Fruit fly (Drosophila melanogaster) whole organism, embryonic: ENCODE data around the gene fliI.

ENCODE experiments used
- Bteb2 ChIP-seq: fragments of 200-800 bp; sonication (Bioruptor generic); optimal IDR thresholded peaks from 2 replicates; lab custom pipeline; 2016; ENCODE audit warnings: missing biosample characterization, missing genetic modification characterization
- CG10147 ChIP-seq: fragments of 200-800 bp; sonication (Bioruptor generic); optimal IDR thresholded peaks from 2 replicates; lab custom pipeline; 2019; ENCODE audit warnings: missing biosample characterization, mild to moderate bottlenecking, missing genetic modification characterization, moderate library complexity
- CG10209 ChIP-seq: fragments of 200-800 bp; sonication (Bioruptor generic); optimal IDR thresholded peaks from 3 replicates; lab custom pipeline; 2017; ENCODE audit warnings: missing biosample characterization, mild to moderate bottlenecking, missing genetic modification characterization, missing genetic modification reagents
- CG1024 ChIP-seq: fragments of 200-800 bp; sonication (Bioruptor generic); IDR thresholded peaks from 2 replicates; pipeline ENCODE4 v1.3.6; 2022; ENCODE audit warnings: missing biosample characterization, missing genetic modification characterization
- CG12104 ChIP-seq: fragments of 200-800 bp; sonication (Bioruptor generic); optimal IDR thresholded peaks from 3 replicates; lab custom pipeline; 2016; ENCODE audit warnings: missing biosample characterization, missing genetic modification characterization
- CG12769 ChIP-seq: fragments of 200-800 bp; sonication (Bioruptor generic); optimal IDR thresholded peaks from 2 replicates; lab custom pipeline; 2019; ENCODE audit warnings: missing biosample characterization, mild to moderate bottlenecking, missing genetic modification characterization, moderate library complexity
- CG13123 ChIP-seq: fragments of 200-800 bp; sonication (Bioruptor generic); optimal IDR thresholded peaks from 2 replicates; lab custom pipeline; 2016; ENCODE audit warnings: missing biosample characterization, missing genetic modification characterization
- CG13287 ChIP-seq: fragments of 200-800 bp; sonication (Bioruptor generic); IDR thresholded peaks from 2 replicates; pipeline ENCODE4 v1.3.6; 2022; ENCODE audit warnings: missing biosample characterization, missing genetic modification characterization; ENCODE audit not compliant: partially characterized antibody
- CG17802 ChIP-seq: fragments of 200-800 bp; sonication (Bioruptor generic); optimal IDR thresholded peaks from 2 replicates; lab custom pipeline; 2018; ENCODE audit warnings: missing biosample characterization, mild to moderate bottlenecking, missing genetic modification characterization, moderate library complexity
- CG2116 ChIP-seq: fragments of 200-800 bp; sonication (Bioruptor generic); optimal IDR thresholded peaks from 3 replicates; lab custom pipeline; 2018; ENCODE audit warnings: missing biosample characterization, mild to moderate bottlenecking, missing genetic modification characterization
- CG34224 ChIP-seq: fragments of 200-800 bp; sonication (Bioruptor generic); IDR thresholded peaks from 3 replicates; pipeline ENCODE4 v1.3.6; 2022; ENCODE audit warnings: missing biosample characterization, missing genetic modification characterization; ENCODE audit not compliant: partially characterized antibody
- CG6813 ChIP-seq: fragments of 200-800 bp; sonication (Bioruptor generic); optimal IDR thresholded peaks from 2 replicates; lab custom pipeline; 2017; ENCODE audit warnings: missing biosample characterization, missing genetic modification characterization, mild to moderate bottlenecking, moderate library complexity, missing genetic modification reagents
- CG7271 ChIP-seq: fragments of 200-800 bp; sonication (Bioruptor generic); optimal IDR thresholded peaks from 2 replicates; lab custom pipeline; 2018; ENCODE audit warnings: missing biosample characterization, mild to moderate bottlenecking, missing genetic modification characterization, moderate library complexity
- CG9437 ChIP-seq: fragments of 200-800 bp; sonication (Bioruptor generic); optimal IDR thresholded peaks from 2 replicates; lab custom pipeline; 2018; ENCODE audit warnings: missing biosample characterization, mild to moderate bottlenecking, missing genetic modification characterization
- CHES-1-like ChIP-seq: fragments of 200-800 bp; sonication (Bioruptor generic); optimal IDR thresholded peaks from 2 replicates; lab custom pipeline; 2016; ENCODE audit warnings: missing biosample characterization, missing genetic modification characterization
- CoRest ChIP-seq: fragments of 200-800 bp; sonication (Bioruptor generic); optimal IDR thresholded peaks from 3 replicates; lab custom pipeline; 2018; ENCODE audit warnings: missing biosample characterization, mild to moderate bottlenecking, missing genetic modification characterization, moderate library complexity
- D19B ChIP-seq: fragments of 200-800 bp; sonication (Bioruptor generic); optimal IDR thresholded peaks from 2 replicates; lab custom pipeline; 2017; ENCODE audit warnings: missing biosample characterization, mild to moderate bottlenecking, missing genetic modification characterization
- Ets65A ChIP-seq: fragments of 200-800 bp; sonication (Bioruptor generic); peaks from one replicate; lab custom pipeline; 2016; ENCODE audit warnings: missing biosample characterization, missing genetic modification characterization
- Fer3 ChIP-seq: fragments of 200-800 bp; sonication (Bioruptor generic); optimal IDR thresholded peaks from 2 replicates; lab custom pipeline; 2018; ENCODE audit warnings: missing biosample characterization, mild to moderate bottlenecking, missing genetic modification characterization, moderate library complexity
- Hmx ChIP-seq: fragments of 200-800 bp; sonication (Bioruptor generic); optimal IDR thresholded peaks from 2 replicates; lab custom pipeline; 2016; ENCODE audit warnings: missing biosample characterization, missing genetic modification characterization
- Hr3 ChIP-seq: fragments of 200-800 bp; sonication (Bioruptor generic); optimal IDR thresholded peaks from 3 replicates; lab custom pipeline; 2016; ENCODE audit warnings: missing biosample characterization, missing genetic modification characterization
- Mad ChIP-seq: fragments of 200-800 bp; sonication (Bioruptor generic); optimal IDR thresholded peaks from 2 replicates; lab custom pipeline; 2016; ENCODE audit warnings: missing biosample characterization, missing genetic modification characterization
- Poxn ChIP-seq: fragments of 200-800 bp; sonication (Bioruptor generic); IDR thresholded peaks from 2 replicates; pipeline ENCODE4 v1.3.6; 2022; ENCODE audit warnings: missing biosample characterization, missing genetic modification characterization
- Ptx1 ChIP-seq: fragments of 200-800 bp; sonication (Bioruptor generic); IDR thresholded peaks from 2 replicates; pipeline ENCODE4 v1.3.6; 2022; ENCODE audit warnings: missing biosample characterization, missing genetic modification characterization
- Sin3A ChIP-seq: fragments of >200 bp; optimal IDR thresholded peaks from 2 replicates; lab custom pipeline; 2018
- Six4 ChIP-seq: fragments of 200-800 bp; sonication (Bioruptor generic); optimal IDR thresholded peaks from 2 replicates; lab custom pipeline; 2016; ENCODE audit warnings: missing biosample characterization, missing genetic modification characterization
- Spps ChIP-seq: fragments of 200-800 bp; sonication (Bioruptor generic); optimal IDR thresholded peaks from 2 replicates; lab custom pipeline; 2018; ENCODE audit warnings: missing biosample characterization, mild to moderate bottlenecking, missing genetic modification characterization
- Sry-β ChIP-seq: fragments of 200-800 bp; sonication (Bioruptor generic); optimal IDR thresholded peaks from 2 replicates; lab custom pipeline; 2018; ENCODE audit warnings: missing biosample characterization, mild to moderate bottlenecking, missing genetic modification characterization, moderate library complexity
- Sry-δ ChIP-seq: fragments of 200-800 bp; sonication (Bioruptor generic); optimal IDR thresholded peaks from 2 replicates; lab custom pipeline; 2016; ENCODE audit warnings: missing biosample characterization, missing genetic modification characterization
- crp ChIP-seq, 2 experiments: fragments of 200-800 bp; sonication (Bioruptor generic); optimal IDR thresholded peaks; 2 replicates in 1 of 2; 3 replicates in 1 of 2; lab custom pipeline; 2017; ENCODE audit warnings: missing biosample characterization in 2 of 2, missing genetic modification characterization in 2 of 2, mild to moderate bottlenecking in 1 of 2, moderate library complexity in 1 of 2
- cwo ChIP-seq: fragments of 200-800 bp; sonication (Bioruptor generic); optimal IDR thresholded peaks from 3 replicates; lab custom pipeline; 2017; ENCODE audit warnings: missing biosample characterization, missing genetic modification characterization, mild to moderate bottlenecking, moderate library complexity, missing genetic modification reagents
- eve ChIP-seq, 2 experiments: fragments of >200 bp; optimal IDR thresholded peaks; 2 replicates each; lab custom pipeline; 2017; ENCODE audit warnings: missing biosample characterization in 2 of 2, missing genetic modification characterization in 2 of 2
- gsb ChIP-seq: fragments of 200-800 bp; sonication (Bioruptor generic); IDR thresholded peaks from 2 replicates; pipeline ENCODE4 v1.3.6; 2022; ENCODE audit warnings: missing biosample characterization, missing genetic modification characterization
- h ChIP-seq: fragments of >200 bp; optimal IDR thresholded peaks from 2 replicates; lab custom pipeline; 2017
- her ChIP-seq: fragments of 200-800 bp; sonication (Bioruptor generic); optimal IDR thresholded peaks from 2 replicates; lab custom pipeline; 2016; ENCODE audit warnings: missing biosample characterization, missing genetic modification characterization
- ind ChIP-seq: fragments of 200-800 bp; sonication (Bioruptor generic); optimal IDR thresholded peaks from 3 replicates; lab custom pipeline; 2016; ENCODE audit warnings: missing biosample characterization, missing genetic modification characterization
- lmd ChIP-seq: fragments of 200-800 bp; sonication (Bioruptor generic); IDR thresholded peaks from 2 replicates; pipeline ENCODE4 v1.3.6; 2022; ENCODE audit warnings: missing biosample characterization, missing genetic modification characterization
- pan ChIP-seq, 4 experiments: fragments of >200 bp in 3 of 4; fragments of 200-800 bp in 1 of 4; sonication (Bioruptor generic) in 1 of 4; optimal IDR thresholded peaks in 3 of 4; IDR thresholded peaks in 1 of 4; 2 replicates each; pipeline versions ENCODE4 v1.3.6 to Lab custom; 2017 to 2022; ENCODE audit warnings: missing biosample characterization in 2 of 4, missing genetic modification characterization in 2 of 4, mixed read lengths in 1 of 4
- prd ChIP-seq, 3 experiments: fragments of >200 bp in 2 of 3; fragments of 200-800 bp in 1 of 3; sonication (Bioruptor generic) in 1 of 3; optimal IDR thresholded peaks in 2 of 3; IDR thresholded peaks in 1 of 3; 2 replicates in 2 of 3; 3 replicates in 1 of 3; pipeline versions ENCODE4 v1.3.6 to Lab custom; 2017 to 2022; ENCODE audit warnings: missing biosample characterization in 1 of 3, missing genetic modification characterization in 1 of 3
- run ChIP-seq: fragments of 200-800 bp; sonication (Bioruptor generic); optimal IDR thresholded peaks from 3 replicates; lab custom pipeline; 2018; ENCODE audit warnings: missing biosample characterization, mild to moderate bottlenecking, missing genetic modification characterization
- schlank ChIP-seq: fragments of 200-800 bp; sonication (Bioruptor generic); optimal IDR thresholded peaks from 2 replicates; lab custom pipeline; 2018; ENCODE audit warnings: missing biosample characterization, mild to moderate bottlenecking, missing genetic modification characterization
- scrt ChIP-seq: fragments of 200-800 bp; sonication (Bioruptor generic); optimal IDR thresholded peaks from 2 replicates; lab custom pipeline; 2018; ENCODE audit warnings: missing biosample characterization, mild to moderate bottlenecking, missing genetic modification characterization, moderate library complexity
- sim ChIP-seq: fragments of 200-800 bp; sonication (Bioruptor generic); IDR thresholded peaks from 2 replicates; pipeline ENCODE4 v1.3.6; 2022; ENCODE audit warnings: missing biosample characterization, missing genetic modification characterization
- sqz ChIP-seq: fragments of 200-800 bp; sonication (Bioruptor generic); optimal IDR thresholded peaks from 3 replicates; lab custom pipeline; 2018; ENCODE audit warnings: missing biosample characterization, mild to moderate bottlenecking, missing genetic modification characterization
- sug ChIP-seq: fragments of 200-800 bp; optimal IDR thresholded peaks from 2 replicates; lab custom pipeline; 2019; ENCODE audit warnings: missing biosample characterization, mild to moderate bottlenecking, missing genetic modification characterization, moderate library complexity
- tna ChIP-seq: fragments of 200-800 bp; sonication (Bioruptor generic); IDR thresholded peaks from 2 replicates; pipeline ENCODE4 v1.3.6; 2022; ENCODE audit warnings: missing biosample characterization, missing genetic modification characterization; ENCODE audit not compliant: partially characterized antibody
- zen2 ChIP-seq: fragments of 200-800 bp; sonication (Bioruptor generic); IDR thresholded peaks from 3 replicates; pipeline ENCODE4 v1.3.6; 2022; ENCODE audit warnings: missing biosample characterization, missing genetic modification characterization; ENCODE audit not compliant: partially characterized antibody
- zfh1 ChIP-seq: fragments of 200-800 bp; sonication (Bioruptor generic); IDR thresholded peaks from 3 replicates; pipeline ENCODE4 v1.3.6; 2022; ENCODE audit warnings: missing biosample characterization, missing genetic modification characterization

Gene fliI

DNA sequence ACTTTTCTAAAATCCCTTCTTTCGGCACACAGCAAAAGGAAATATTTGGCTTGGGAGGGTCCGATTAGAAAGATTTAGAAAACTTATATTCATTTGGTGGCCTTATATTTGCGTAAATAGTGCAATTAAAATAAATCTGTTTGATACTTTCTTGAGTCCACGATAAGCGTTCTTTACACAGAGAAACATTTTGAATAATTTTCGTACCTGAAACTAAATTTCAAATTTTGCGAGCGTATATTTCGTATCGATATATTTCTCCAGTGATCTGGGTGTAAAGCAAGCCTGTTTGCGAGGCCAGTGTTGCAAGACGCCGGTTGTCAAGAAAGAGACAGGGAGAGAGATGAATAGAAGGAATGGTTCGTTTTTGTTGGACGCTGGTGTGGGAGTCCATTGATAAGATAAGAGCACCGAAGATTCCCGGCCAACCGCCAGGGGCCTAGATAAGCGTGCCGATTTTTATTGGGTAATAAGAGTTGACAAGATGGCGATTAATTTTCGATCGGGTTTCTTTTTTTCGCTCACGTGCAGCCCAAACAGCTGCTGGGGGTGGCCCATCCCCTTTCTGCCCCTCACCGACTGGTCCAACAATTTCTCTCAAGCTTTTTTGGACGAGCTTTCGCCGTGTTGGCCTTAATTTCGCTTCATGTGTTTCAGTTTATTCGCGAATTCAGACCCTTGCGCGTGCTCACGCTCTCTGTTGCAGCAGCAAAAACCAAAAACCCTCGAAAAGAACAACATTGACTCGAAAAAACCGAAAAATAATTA, 34.3 kb downstream of the fliI start, which contains the start of gene slgA (continued):
- TF ChIP-seq eve (GFP tag; optimal IDR thresholded peaks at IDR 0.05; lab: Kevin White, UChicago): peak in 1 of 2 experiments; percentile 54
- TF ChIP-seq Hr3 (GFP tag; lab: Kevin White, UChicago): peak; percentile 11
- TF ChIP-seq ind (GFP tag; lab: Kevin White, UChicago): peak; percentile 9
- peak; percentile 44; the same call in 1 of the 2 replicates for TF ChIP-seq lmd (GFP tag; lab: Robert Waterston, UW)
- peak; percentile 26; the same call in 1 of the 2 replicates for TF ChIP-seq gsb (GFP tag; lab: Robert Waterston, UW)
- TF ChIP-seq scrt (GFP tag; lab: Kevin White, UChicago): no peak
- TF ChIP-seq prd (optimal IDR thresholded peaks at IDR 0.05; lab: Kevin White, UChicago): no peak
- TF ChIP-seq prd (GFP tag; IDR thresholded peaks at IDR 0.05; lab: Robert Waterston, UW): no peak
- TF ChIP-seq Spps (tag; lab: Kevin White, UChicago): no peak
- TF ChIP-seq CG12104 (GFP tag; lab: Kevin White, UChicago): peak; percentile 5
- TF ChIP-seq schlank (tag; lab: Kevin White, UChicago): no peak
- TF ChIP-seq zfh1 (GFP tag; lab: Robert Waterston, UW): 0 out of 3 replicates have a peak, but pooled peaks have one; percentile 26
- no peak for TF ChIP-seq Fer3 (tag; lab: Kevin White, UChicago)
- peak; percentile 0 for TF ChIP-seq CG10209 (GFP tag; lab: Kevin White, UChicago)
- TF ChIP-seq Sry-β (GFP tag; lab: Kevin White, UChicago): no peak
- TF ChIP-seq CG1024 (GFP tag; lab: Robert Waterston, UW): 0 out of 2 replicates have a peak, but pooled peaks have one; percentile 18
- TF ChIP-seq CG13287 (GFP tag; lab: Robert Waterston, UW): peak; percentile 75
- TF ChIP-seq CoRest (tag; lab: Kevin White, UChicago): peak; percentile 48
- peak in 1 of 2 experiments; percentile 69 for TF ChIP-seq crp (GFP tag; optimal IDR thresholded peaks at IDR 0.05; lab: Kevin White, UChicago)
- no peak for TF ChIP-seq D19B (GFP tag; lab: Kevin White, UChicago)
- peak; percentile 48 for TF ChIP-seq CHES-1-like (GFP tag; lab: Kevin White, UChicago)
- TF ChIP-seq CG9437 (GFP tag; lab: Kevin White, UChicago): peak; percentile 2
- TF ChIP-seq CG34224: peak; percentile 62; the same call in 2 of the 3 replicates
- TF ChIP-seq sim: no peak
- TF ChIP-seq her: peak; percentile 30
- TF ChIP-seq CG13123 (GFP tag; lab: Kevin White, UChicago): no peak
- peak; percentile 31 for TF ChIP-seq Mad (GFP tag; lab: Kevin White, UChicago)
- no peak for TF ChIP-seq CG10147 (GFP tag; lab: Kevin White, UChicago)
- TF ChIP-seq Sry-δ: peak; percentile 85
- no peak for TF ChIP-seq sqz
- no peak for TF ChIP-seq CG6813
- peak; percentile 64 for TF ChIP-seq zen2 (GFP tag; lab: Robert Waterston, UW)
- TF ChIP-seq CG2116 (GFP tag; lab: Kevin White, UChicago): peak; percentile 98
- peak; percentile 35 for TF ChIP-seq Bteb2
- peak; percentile 1 for TF ChIP-seq CG17802
- TF ChIP-seq pan (optimal IDR thresholded peaks at IDR 0.05; lab: Kevin White, UChicago): no peak
- TF ChIP-seq pan (GFP tag; optimal IDR thresholded peaks at IDR 0.05 in 1 of 2, IDR thresholded peaks at IDR 0.05 in 1 of 2): peak in 1 of 2 experiments; percentile 28
- peak; percentile 92 for TF ChIP-seq sug (tag; lab: Kevin White, UChicago)
- TF ChIP-seq Ptx1 (GFP tag; lab: Robert Waterston, UW): peak; percentile 7; the same call in 1 of the 2 replicates
- peak; percentile 39 for TF ChIP-seq tna
- TF ChIP-seq Poxn (GFP tag; lab: Robert Waterston, UW): no peak
- no peak for TF ChIP-seq run (tag; lab: Kevin White, UChicago)
- no peak for TF ChIP-seq Hmx (GFP tag; lab: Kevin White, UChicago)
- TF ChIP-seq cwo (GFP tag; lab: Kevin White, UChicago): peak; percentile 93
- peak; percentile 37 for TF ChIP-seq Sin3A
- TF ChIP-seq h (lab: Kevin White, UChicago): no peak
- peak; percentile 85 for TF ChIP-seq Ets65A (GFP tag; lab: Kevin White, UChicago)
- peak; percentile 53 for TF ChIP-seq CG12769
- no peak for TF ChIP-seq CG7271
- TF ChIP-seq Six4 (GFP tag; lab: Kevin White, UChicago): no peak
